Worm (Caenorhabditis elegans): Measurements from ENCODE around the gene C14A6.8.

C14A6.8 gene

ce11 chrV:18163434-18163833 lies 8.0 kb downstream of the C14A6.8 start:
- TF ChIP-seq F57C9.4 (tag; optimal IDR thresholded peaks at IDR 0.05) = no peak
- no peak for TF ChIP-seq F49E8.2 (tag; optimal IDR thresholded peaks at IDR 0.05; ENCODE audit: insufficient read depth)
- TF ChIP-seq zim-3 (tag; optimal IDR thresholded peaks at IDR 0.05) = no peak
- TF ChIP-seq egl-44 (GFP tag; IDR thresholded peaks at IDR 0.05) = no peak
- TF ChIP-seq hmg-1.2 (GFP tag; IDR thresholded peaks at IDR 0.05) = no peak
- no peak for TF ChIP-seq dox-1 (GFP tag; IDR thresholded peaks at IDR 0.05)
- no peak for TF ChIP-seq pbrm-1 (GFP tag; IDR thresholded peaks at IDR 0.05)

DNA sequence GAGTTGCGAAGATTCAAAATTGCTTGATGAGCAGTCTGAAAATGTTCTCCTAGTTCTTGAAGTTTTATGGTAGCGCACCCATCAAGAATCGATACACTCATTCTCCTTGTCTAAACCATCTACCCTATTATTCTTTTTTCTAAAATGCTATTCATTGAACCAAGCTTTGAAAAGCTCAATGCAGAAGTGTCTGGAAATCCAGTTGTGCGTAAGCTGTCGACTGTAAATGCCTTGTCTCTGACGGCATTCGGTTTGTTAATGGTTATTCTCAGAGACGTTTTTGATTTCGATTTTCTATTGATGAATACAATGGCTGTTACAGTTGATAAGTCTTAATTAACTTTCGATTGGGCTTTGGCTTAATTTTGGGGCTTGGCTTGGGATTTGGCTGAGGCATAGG lies 8.9 kb downstream of the C14A6.8 start, which contains the start of gene C14A6.12:
Gene C14A6.12 (minus strand): TSS at position 101 of the 400 bp plus-strand sequence.
- TF ChIP-seq madf-10 (tag; optimal IDR thresholded peaks at IDR 0.05) (no peak), ztf-25 (GFP tag; IDR thresholded peaks at IDR 0.05) (no peak), efl-1 (GFP tag; optimal IDR thresholded peaks at IDR 0.05) (no peak), aptf-3 (GFP tag; IDR thresholded peaks at IDR 0.05) (no peak), sdz-38 (tag; optimal IDR thresholded peaks at IDR 0.05) (no peak)

DNA sequence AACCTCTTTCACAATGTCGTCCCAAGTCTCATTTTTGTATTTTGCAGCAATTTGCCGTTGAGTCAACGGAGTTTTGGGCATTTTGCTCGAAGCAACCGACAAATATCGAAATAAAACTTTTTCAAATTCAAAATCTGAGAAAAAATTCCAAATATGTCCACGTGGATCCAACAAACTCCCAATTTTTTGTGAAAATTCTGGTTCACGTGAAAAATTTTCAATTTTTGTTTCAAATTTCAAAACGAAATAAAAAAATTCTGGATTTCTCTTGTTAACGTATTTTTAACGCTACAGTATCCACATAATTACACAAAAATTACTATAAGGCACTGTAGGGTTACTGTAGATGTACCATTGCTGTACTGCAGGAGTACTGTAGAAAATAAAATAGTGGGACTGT lies 10.2 kb downstream of the C14A6.8 start, which contains the start of gene C14A6.13:
Gene C14A6.13 (minus strand): TSS at position 101 of the 400 bp plus-strand sequence.
- TF ChIP-seq tlf-1 (GFP tag; optimal IDR thresholded peaks at IDR 0.05) = no peak
- TF ChIP-seq let-526 (GFP tag; IDR thresholded peaks at IDR 0.05) = no peak
- no peak for TF ChIP-seq chd-7 (tag; optimal IDR thresholded peaks at IDR 0.05)
- TF ChIP-seq attf-6 (GFP tag; IDR thresholded peaks at IDR 0.05) = no peak
- no peak for TF ChIP-seq B0019.2 (GFP tag; conservative IDR thresholded peaks at IDR 0.05)
- no peak for TF ChIP-seq ccch-3 (GFP tag; optimal IDR thresholded peaks at IDR 0.05)
- no peak for TF ChIP-seq unc-62 (GFP tag; optimal IDR thresholded peaks at IDR 0.05)
- no peak for TF ChIP-seq lag-1 (GFP tag; IDR thresholded peaks at IDR 0.05)
- no peak for TF ChIP-seq nhr-179 (tag; optimal IDR thresholded peaks at IDR 0.05)
- TF ChIP-seq madf-8 (GFP tag; conservative IDR thresholded peaks at IDR 0.05) = no peak
- TF ChIP-seq pbrm-1 (GFP tag; IDR thresholded peaks at IDR 0.05) = no peak
- no peak for TF ChIP-seq madf-3 (GFP tag; IDR thresholded peaks at IDR 0.05)
- no peak for TF ChIP-seq Y95B8A.8 (GFP tag; IDR thresholded peaks at IDR 0.05)
- no peak for TF ChIP-seq B0035.1 (tag; optimal IDR thresholded peaks at IDR 0.05)
- no peak for TF ChIP-seq Y53G8AR.9 (GFP tag; conservative IDR thresholded peaks at IDR 0.05)
- TF ChIP-seq ZK185.1 (tag; optimal IDR thresholded peaks at IDR 0.05; ENCODE audit: poor library complexity, severe bottlenecking) = no peak
- TF ChIP-seq aptf-2 (GFP tag; conservative IDR thresholded peaks at IDR 0.05) = no peak
- TF ChIP-seq sea-2 (GFP tag; IDR thresholded peaks at IDR 0.05) = no peak
- no peak for TF ChIP-seq nhr-120 (GFP tag; IDR thresholded peaks at IDR 0.05)
- no peak for TF ChIP-seq lsy-27 (tag; optimal IDR thresholded peaks at IDR 0.05; ENCODE audit: borderline replicate concordance, insufficient read depth)

ce11 chrV:18158172-18158571 lies 13.3 kb downstream of the C14A6.8 start:
- TF ChIP-seq ztf-3 (GFP tag; optimal IDR thresholded peaks at IDR 0.05) = no peak
- TF ChIP-seq snpc-1.3 (tag; optimal IDR thresholded peaks at IDR 0.05; ENCODE audit: insufficient read depth) = no peak
- TF ChIP-seq ztf-26 (tag; optimal IDR thresholded peaks at IDR 0.05) = no peak
- TF ChIP-seq repo-1 (tag; optimal IDR thresholded peaks at IDR 0.05) = no peak
- TF ChIP-seq Y53G8AR.9 (GFP tag; conservative IDR thresholded peaks at IDR 0.05) = no peak
- TF ChIP-seq B0035.1 (tag; optimal IDR thresholded peaks at IDR 0.05) = no peak
- TF ChIP-seq sptf-2 (GFP tag; optimal IDR thresholded peaks at IDR 0.05) = no peak
- no peak for TF ChIP-seq B0019.2 (GFP tag; conservative IDR thresholded peaks at IDR 0.05)
- TF ChIP-seq zim-3 (tag; optimal IDR thresholded peaks at IDR 0.05) = no peak
- no peak for TF ChIP-seq hmg-1.2 (GFP tag; IDR thresholded peaks at IDR 0.05)
- no peak for TF ChIP-seq lir-1 (GFP tag; conservative IDR thresholded peaks at IDR 0.05)
- TF ChIP-seq C06A6.2 (GFP tag; conservative IDR thresholded peaks at IDR 0.05) = no peak
- no peak for TF ChIP-seq egl-44 (GFP tag; IDR thresholded peaks at IDR 0.05)
- TF ChIP-seq hrde-1 (tag; optimal IDR thresholded peaks at IDR 0.05; ENCODE audit: borderline replicate concordance) = no peak
- TF ChIP-seq ceh-40 (GFP tag; IDR thresholded peaks at IDR 0.05) = no peak
- no peak for TF ChIP-seq F10E7.11 (tag; optimal IDR thresholded peaks at IDR 0.05)
